In the genomic region with DNA sequence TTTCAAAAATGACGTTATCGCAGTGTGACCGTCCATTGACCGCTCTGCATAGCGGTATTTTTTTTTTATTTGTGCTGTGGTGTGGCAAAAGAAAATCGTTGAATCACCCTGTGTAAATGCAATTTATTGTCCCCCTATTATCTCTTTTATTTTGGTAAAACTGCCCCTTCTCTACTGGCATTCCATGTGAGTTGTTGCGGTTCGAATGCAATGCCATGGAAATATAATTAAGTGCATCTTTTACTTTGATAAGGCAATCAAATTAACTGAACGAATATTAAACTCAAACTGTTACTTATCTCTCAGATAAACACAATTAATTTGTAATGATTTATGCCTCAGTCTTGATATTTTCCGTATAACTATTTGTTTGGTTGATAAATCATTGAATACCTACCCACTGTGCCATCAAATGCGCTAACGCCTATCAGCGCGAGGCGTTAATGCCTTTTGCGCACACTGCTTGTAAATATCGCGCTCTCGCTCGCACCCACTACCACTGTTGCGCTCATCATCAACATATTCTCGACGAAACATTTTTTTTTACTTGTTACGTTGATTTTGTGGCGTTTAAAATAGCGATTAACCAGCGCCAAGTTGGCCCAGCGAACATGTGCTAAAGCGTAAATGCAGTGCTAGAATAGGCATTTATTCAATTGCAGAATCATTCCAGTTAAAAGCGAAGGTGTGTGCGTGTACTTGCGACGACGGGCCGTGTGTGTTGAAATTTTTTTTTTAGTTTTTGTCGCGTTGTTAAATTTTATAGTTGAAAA, we compare ENCODE assay signal across 2 fruit fly cellular contexts.
A peak's percentile ranks its signal among the peaks of the same experiment; 100 is the strongest.
TF ChIP-seq lines count a peak whose summit lies in the region.

No protein-coding gene starts in this region.

TF ChIP-seq in whole organism, embryonic, 481 proteins besides CTCF, POLR2A, EP300 and RAD21 (continued from another document and continues in another):
- TF ChIP-seq Rfx (GFP tag; IDR thresholded peaks at IDR 0.05; lab: Robert Waterston, UW) = peak; percentile 42
- peak; percentile 17 for TF ChIP-seq org-1 (GFP tag; optimal IDR thresholded peaks at IDR 0.05; lab: Kevin White, UChicago)
- TF ChIP-seq CG34422 (GFP tag; IDR thresholded peaks at IDR 0.05; lab: Robert Waterston, UW) = 0 out of 3 replicates have a peak, but pooled peaks have one; percentile 41
- no peak for TF ChIP-seq CG10959 (GFP tag; IDR thresholded peaks at IDR 0.05; lab: Robert Waterston, UW)
- TF ChIP-seq CG8388 (GFP tag; optimal IDR thresholded peaks at IDR 0.05; lab: Kevin White, UChicago) = peak; percentile 47
- TF ChIP-seq CG10321 (GFP tag; IDR thresholded peaks at IDR 0.05; lab: Robert Waterston, UW) = peak; percentile 35; the same call in 1 of the 2 replicates
- peak; percentile 66 for TF ChIP-seq CG4424 (GFP tag; optimal IDR thresholded peaks at IDR 0.05; lab: Kevin White, UChicago)
- TF ChIP-seq CG8359 (GFP tag; optimal IDR thresholded peaks at IDR 0.05; lab: Kevin White, UChicago; ENCODE audit: borderline replicate concordance) = no peak
- TF ChIP-seq esg (GFP tag; conservative IDR thresholded peaks at IDR 0.05; lab: Robert Waterston, UW) = 0 out of 2 replicates have a peak, but pooled peaks have one; percentile 32
- TF ChIP-seq tio (GFP tag; optimal IDR thresholded peaks at IDR 0.05; lab: Kevin White, UChicago) = peak; percentile 78
- TF ChIP-seq chm (GFP tag; IDR thresholded peaks at IDR 0.05; lab: Robert Waterston, UW) = 0 out of 2 replicates have a peak, but pooled peaks have one; percentile 14
- TF ChIP-seq ewg (GFP tag; optimal IDR thresholded peaks at IDR 0.05; lab: Kevin White, UChicago) = peak; percentile 40
- peak; percentile 25 for TF ChIP-seq pnt (GFP tag; optimal IDR thresholded peaks at IDR 0.05; lab: Kevin White, UChicago)
- TF ChIP-seq sna (GFP tag; IDR thresholded peaks at IDR 0.05; lab: Robert Waterston, UW; ENCODE audit: partially characterized antibody) = 0 out of 2 replicates have a peak, but pooled peaks have one; percentile 15
- no peak for TF ChIP-seq CG5180 (GFP tag; optimal IDR thresholded peaks at IDR 0.05; lab: Kevin White, UChicago)
- TF ChIP-seq lab (GFP tag; optimal IDR thresholded peaks at IDR 0.05; lab: Kevin White, UChicago) = peak; percentile 34
- TF ChIP-seq CG7786 (GFP tag; optimal IDR thresholded peaks at IDR 0.05; lab: Kevin White, UChicago) = peak; percentile 28
- peak; percentile 50 for TF ChIP-seq pb (GFP tag; optimal IDR thresholded peaks at IDR 0.05; lab: Kevin White, UChicago)
- TF ChIP-seq Bteb2 (GFP tag; optimal IDR thresholded peaks at IDR 0.05; lab: Kevin White, UChicago) = peak; percentile 26
- peak; percentile 61 for TF ChIP-seq Dip3 (GFP tag; optimal IDR thresholded peaks at IDR 0.05; lab: Kevin White, UChicago)
- no peak for TF ChIP-seq ro (GFP tag; IDR thresholded peaks at IDR 0.05; lab: Robert Waterston, UW)
- 0 out of 2 replicates have a peak, but pooled peaks have one; percentile 7 for TF ChIP-seq bbx (GFP tag; IDR thresholded peaks at IDR 0.05; lab: Robert Waterston, UW; ENCODE audit: partially characterized antibody)
- no peak for TF ChIP-seq CG11696 (GFP tag; IDR thresholded peaks at IDR 0.05; lab: Robert Waterston, UW)
- peak; percentile 28 for TF ChIP-seq D19B (GFP tag; optimal IDR thresholded peaks at IDR 0.05; lab: Kevin White, UChicago)
- peak; percentile 39 for TF ChIP-seq her (GFP tag; optimal IDR thresholded peaks at IDR 0.05; lab: Kevin White, UChicago)
- TF ChIP-seq Scr (GFP tag; IDR thresholded peaks at IDR 0.05; lab: Robert Waterston, UW; ENCODE audit: partially characterized antibody) = no peak
- peak; percentile 60; the same call in 2 of the 3 replicates for TF ChIP-seq dysf (GFP tag; IDR thresholded peaks at IDR 0.05; lab: Robert Waterston, UW)
- no peak for TF ChIP-seq CG14860 (GFP tag; IDR thresholded peaks at IDR 0.05; lab: Robert Waterston, UW; ENCODE audit: partially characterized antibody)
- TF ChIP-seq CG5953 (GFP tag; IDR thresholded peaks at IDR 0.05; lab: Robert Waterston, UW) = no peak
- TF ChIP-seq CG6683 (GFP tag; optimal IDR thresholded peaks at IDR 0.05; lab: Kevin White, UChicago) = no peak
- TF ChIP-seq Sry-β (GFP tag; optimal IDR thresholded peaks at IDR 0.05; lab: Kevin White, UChicago) = no peak
- no peak for TF ChIP-seq GATAe (GFP tag; conservative IDR thresholded peaks at IDR 0.05; lab: Robert Waterston, UW)
- TF ChIP-seq pum (GFP tag; optimal IDR thresholded peaks at IDR 0.05; lab: Kevin White, UChicago) = no peak
- peak; percentile 49 for TF ChIP-seq slbo (GFP tag; IDR thresholded peaks at IDR 0.05; lab: Robert Waterston, UW)
- TF ChIP-seq Hr78 (GFP tag; optimal IDR thresholded peaks at IDR 0.05; lab: Kevin White, UChicago) = no peak
- TF ChIP-seq H2.0 (GFP tag; IDR thresholded peaks at IDR 0.05; lab: Robert Waterston, UW) = peak; percentile 36
- no peak for TF ChIP-seq Lim3 (GFP tag; IDR thresholded peaks at IDR 0.05; lab: Robert Waterston, UW)
- TF ChIP-seq ac (GFP tag; optimal IDR thresholded peaks at IDR 0.05; lab: Kevin White, UChicago) = no peak
- TF ChIP-seq Jarid2 (GFP tag; optimal IDR thresholded peaks at IDR 0.05; lab: Kevin White, UChicago) = no peak
- no peak for TF ChIP-seq CG13894 (tag; optimal IDR thresholded peaks at IDR 0.05; lab: Kevin White, UChicago)
- TF ChIP-seq tap (tag; optimal IDR thresholded peaks at IDR 0.05; lab: Kevin White, UChicago) = no peak
- TF ChIP-seq CG17186 (GFP tag; optimal IDR thresholded peaks at IDR 0.05; lab: Kevin White, UChicago) = peak; percentile 10
- TF ChIP-seq CG10274 (GFP tag; optimal IDR thresholded peaks at IDR 0.05; lab: Kevin White, UChicago) = no peak
- no peak for TF ChIP-seq CG11456 (GFP tag; IDR thresholded peaks at IDR 0.05; lab: Robert Waterston, UW)
- peak; percentile 53 for TF ChIP-seq Dp (GFP tag; optimal IDR thresholded peaks at IDR 0.05; lab: Kevin White, UChicago)
- TF ChIP-seq phol (tag; optimal IDR thresholded peaks at IDR 0.05; lab: Kevin White, UChicago) = peak; percentile 72
- TF ChIP-seq CG17568 (GFP tag; optimal IDR thresholded peaks at IDR 0.05; lab: Kevin White, UChicago) = peak; percentile 21
- peak; percentile 87 for TF ChIP-seq Myb (GFP tag; optimal IDR thresholded peaks at IDR 0.05; lab: Kevin White, UChicago)
- peak; percentile 28 for TF ChIP-seq Blimp-1 (GFP tag; optimal IDR thresholded peaks at IDR 0.05; lab: Kevin White, UChicago)
- no peak for TF ChIP-seq bowl (GFP tag; IDR thresholded peaks at IDR 0.05; lab: Robert Waterston, UW)
- no peak; the same call in 1 of the 2 replicates for TF ChIP-seq CG4730 (GFP tag; IDR thresholded peaks at IDR 0.05; lab: Robert Waterston, UW)
- no peak for TF ChIP-seq amos (GFP tag; IDR thresholded peaks at IDR 0.05; lab: Robert Waterston, UW; ENCODE audit: partially characterized antibody)
- TF ChIP-seq vnd (GFP tag; IDR thresholded peaks at IDR 0.05; lab: Robert Waterston, UW; ENCODE audit: partially characterized antibody) = no peak
- no peak for TF ChIP-seq schlank (tag; optimal IDR thresholded peaks at IDR 0.05; lab: Kevin White, UChicago)
- TF ChIP-seq CG18476 (GFP tag; optimal IDR thresholded peaks at IDR 0.05; lab: Kevin White, UChicago) = peak; percentile 55
- TF ChIP-seq ems (GFP tag; optimal IDR thresholded peaks at IDR 0.05; lab: Kevin White, UChicago) = peak; percentile 41
- no peak for TF ChIP-seq jigr1 (GFP tag; IDR thresholded peaks at IDR 0.05; lab: Robert Waterston, UW)
- TF ChIP-seq ATbp (GFP tag; optimal IDR thresholded peaks at IDR 0.05; lab: Kevin White, UChicago) = no peak
- TF ChIP-seq Chrac-16 (GFP tag; optimal IDR thresholded peaks at IDR 0.05; lab: Kevin White, UChicago) = peak; percentile 53

TF ChIP-seq in whole organism, prepupa, 60 proteins besides CTCF, POLR2A, EP300 and RAD21 (continued from another document):
- TF ChIP-seq Hr39 (GFP tag; optimal IDR thresholded peaks at IDR 0.05; lab: Kevin White, UChicago) (peak; percentile 71), CG8319 (GFP tag; optimal IDR thresholded peaks at IDR 0.05; lab: Kevin White, UChicago) (peak; percentile 16), CG9139 (GFP tag; optimal IDR thresholded peaks at IDR 0.05; lab: Kevin White, UChicago) (no peak), CG8119 (GFP tag; IDR thresholded peaks at IDR 0.05; lab: Robert Waterston, UW) (peak; percentile 48; the same call in 2 of the 3 replicates), dac (GFP tag; optimal IDR thresholded peaks at IDR 0.05; lab: Kevin White, UChicago) (peak; percentile 9), CG3032 (tag; optimal IDR thresholded peaks at IDR 0.05; lab: Kevin White, UChicago) (peak; percentile 48), Sox14 (GFP tag; optimal IDR thresholded peaks at IDR 0.05; lab: Kevin White, UChicago) (peak; percentile 65), fd85E (GFP tag; optimal IDR thresholded peaks at IDR 0.05; lab: Kevin White, UChicago) (no peak), net (GFP tag; optimal IDR thresholded peaks at IDR 0.05; lab: Kevin White, UChicago) (peak; percentile 57), lz (GFP tag; optimal IDR thresholded peaks at IDR 0.05; lab: Kevin White, UChicago) (peak; percentile 55), vri (GFP tag; optimal IDR thresholded peaks at IDR 0.05; lab: Kevin White, UChicago) (no peak), Ets21C (GFP tag; optimal IDR thresholded peaks at IDR 0.05; lab: Kevin White, UChicago) (peak; percentile 61), CG8632 (GFP tag; optimal IDR thresholded peaks at IDR 0.05; lab: Kevin White, UChicago) (peak; percentile 46), Eip78C (GFP tag; lab: Kevin White, UChicago) (peak; percentile 81), CG10669 (GFP tag; optimal IDR thresholded peaks at IDR 0.05; lab: Kevin White, UChicago) (peak; percentile 46), Smox (GFP tag; optimal IDR thresholded peaks at IDR 0.05; lab: Kevin White, UChicago) (peak; percentile 66), CG11762 (GFP tag; optimal IDR thresholded peaks at IDR 0.05; lab: Kevin White, UChicago; ENCODE audit: insufficient read depth) (peak; percentile 39), CG6792 (GFP tag; optimal IDR thresholded peaks at IDR 0.05; lab: Kevin White, UChicago) (peak; percentile 42), CG32006 (GFP tag; optimal IDR thresholded peaks at IDR 0.05; lab: Kevin White, UChicago) (peak; percentile 66), Sox15 (GFP tag; optimal IDR thresholded peaks at IDR 0.05; lab: Kevin White, UChicago) (peak; percentile 53), CG11902 (GFP tag; optimal IDR thresholded peaks at IDR 0.05; lab: Kevin White, UChicago) (peak; percentile 37), Met (GFP tag; optimal IDR thresholded peaks at IDR 0.05; lab: Kevin White, UChicago) (peak; percentile 65), fkh (GFP tag; optimal IDR thresholded peaks at IDR 0.05; lab: Kevin White, UChicago) (peak; percentile 75), Eip75B (GFP tag; optimal IDR thresholded peaks at IDR 0.05; lab: Kevin White, UChicago) (peak; percentile 58), CG1621 (tag; optimal IDR thresholded peaks at IDR 0.05; lab: Kevin White, UChicago) (peak; percentile 16), CG6163 (GFP tag; IDR thresholded peaks at IDR 0.05; lab: Robert Waterston, UW) (peak; percentile 22; the same call in 1 of the 3 replicates), CG6854 (GFP tag; optimal IDR thresholded peaks at IDR 0.05; lab: Kevin White, UChicago) (peak; percentile 19), salr (GFP tag; optimal IDR thresholded peaks at IDR 0.05; lab: Kevin White, UChicago) (peak; percentile 1 to 46), Ets96B (tag; optimal IDR thresholded peaks at IDR 0.05; lab: Kevin White, UChicago) (peak; percentile 23), pdm3 (GFP tag; optimal IDR thresholded peaks at IDR 0.05; lab: Kevin White, UChicago) (peak; percentile 67), CG11294 (GFP tag; IDR thresholded peaks at IDR 0.05; lab: Robert Waterston, UW) (no peak), CG4318 (GFP tag; optimal IDR thresholded peaks at IDR 0.05; lab: Kevin White, UChicago) (no peak), CG15336 (GFP tag; IDR thresholded peaks at IDR 0.05; lab: Robert Waterston, UW) (peak; percentile 36; the same call in 1 of the 2 replicates), CG10631 (GFP tag; optimal IDR thresholded peaks at IDR 0.05; lab: Kevin White, UChicago) (peak; percentile 57), acj6 (GFP tag; optimal IDR thresholded peaks at IDR 0.05; lab: Kevin White, UChicago) (peak; percentile 47)
